Worm (Caenorhabditis elegans) whole organism, L2 larva: ENCODE data around the gene F10B5.3.

Experiments
- C34F6.9 ChIP-seq: fragments of 150-350 bp; optimal IDR thresholded peaks from 2 replicates; lab custom pipeline; 2014; ENCODE audit warnings: missing biosample characterization, missing genetic modification characterization
- R02D3.7 ChIP-seq: fragments of 150-350 bp; optimal IDR thresholded peaks from 2 replicates; lab custom pipeline; 2014; ENCODE audit warnings: missing biosample characterization, missing genetic modification characterization
- Y55F3AM.14 ChIP-seq: fragments of 200-800 bp; sonication (Bioruptor generic); optimal IDR thresholded peaks from 2 replicates; lab custom pipeline; 2018; ENCODE audit warnings: mild to moderate bottlenecking, missing genetic modification characterization, missing compliant biosample characterization
- ZK546.5 ChIP-seq: sonication (generic microtip); optimal IDR thresholded peaks from 2 replicates; lab custom pipeline; 2017; ENCODE audit warnings: missing biosample characterization, missing genetic modification characterization
- aly-2 ChIP-seq: fragments of 150-350 bp; optimal IDR thresholded peaks from 2 replicates; lab custom pipeline; 2014; ENCODE audit warnings: missing biosample characterization, missing genetic modification characterization
- blmp-1 ChIP-seq: sonication (generic microtip); optimal IDR thresholded peaks from 2 replicates; lab custom pipeline; 2017; ENCODE audit warnings: missing genetic modification characterization, mild to moderate bottlenecking, missing compliant biosample characterization, antibody characterized with exemption, moderate library complexity; ENCODE audit not compliant: insufficient read depth
- ceh-16 ChIP-seq: fragments of 150-350 bp; optimal IDR thresholded peaks from 2 replicates; lab custom pipeline; 2014; ENCODE audit warnings: missing biosample characterization, missing genetic modification characterization
- ceh-82 ChIP-seq: fragments of 150-350 bp; optimal IDR thresholded peaks from 2 replicates; lab custom pipeline; 2014; ENCODE audit warnings: missing biosample characterization, missing genetic modification characterization
- crh-2 ChIP-seq: sonication (generic microtip); optimal IDR thresholded peaks from 2 replicates; lab custom pipeline; 2017; ENCODE audit warnings: missing biosample characterization, missing genetic modification characterization
- dmd-4 ChIP-seq: sonication (generic microtip); optimal IDR thresholded peaks from 2 replicates; lab custom pipeline; 2017; ENCODE audit warnings: missing biosample characterization, missing genetic modification characterization
- egl-27 ChIP-seq: sonication (generic microtip); optimal IDR thresholded peaks from 3 replicates; lab custom pipeline; 2017; ENCODE audit warnings: missing biosample characterization, missing genetic modification reagents, missing genetic modification characterization
- elt-3 ChIP-seq: sonication (generic microtip); optimal IDR thresholded peaks from 2 replicates; lab custom pipeline; 2017; ENCODE audit warnings: missing biosample characterization, missing genetic modification characterization
- gmeb-1 ChIP-seq: fragments of 150-350 bp; optimal IDR thresholded peaks from 2 replicates; lab custom pipeline; 2014; ENCODE audit warnings: missing biosample characterization, missing genetic modification characterization
- lin-11 ChIP-seq: fragments of 150-350 bp; sonication (generic microtip); optimal IDR thresholded peaks from 2 replicates; lab custom pipeline; 2014; ENCODE audit warnings: missing biosample characterization, missing genetic modification characterization, inconsistent platforms, mixed read lengths
- lin-13 ChIP-seq: fragments of 150-350 bp; optimal IDR thresholded peaks from 2 replicates; lab custom pipeline; 2014; ENCODE audit warnings: missing biosample characterization, missing genetic modification reagents, missing genetic modification characterization
- lsy-2 ChIP-seq, 2 experiments: fragments of 150-350 bp in 1 of 2; sonication (generic microtip) in 1 of 2; optimal IDR thresholded peaks; 2 replicates each; lab custom pipeline; 2014 to 2017; ENCODE audit warnings: missing biosample characterization in 2 of 2, missing genetic modification characterization in 2 of 2
- mab-5 ChIP-seq: fragments of 150-350 bp; optimal IDR thresholded peaks from 2 replicates; lab custom pipeline; 2014; ENCODE audit warnings: missing biosample characterization, missing genetic modification characterization
- mbf-1 ChIP-seq: sonication (generic microtip); optimal IDR thresholded peaks from 2 replicates; lab custom pipeline; 2017; ENCODE audit warnings: missing biosample characterization, missing genetic modification characterization
- mdl-1 ChIP-seq, 2 experiments: fragments of 150-350 bp in 1 of 2; sonication (generic microtip) in 1 of 2; optimal IDR thresholded peaks; 2 replicates each; lab custom pipeline; 2017; ENCODE audit warnings: missing biosample characterization in 2 of 2, missing genetic modification characterization in 2 of 2
- nhr-10 ChIP-seq: sonication (generic microtip); optimal IDR thresholded peaks from 2 replicates; lab custom pipeline; 2017; ENCODE audit warnings: missing biosample characterization, missing genetic modification characterization
- nhr-11 ChIP-seq: fragments of 150-350 bp; optimal IDR thresholded peaks from 2 replicates; lab custom pipeline; 2014; ENCODE audit warnings: missing biosample characterization, missing genetic modification characterization
- nhr-12 ChIP-seq: fragments of 150-350 bp; optimal IDR thresholded peaks from 2 replicates; lab custom pipeline; 2014; ENCODE audit warnings: missing biosample characterization, missing genetic modification characterization
- nhr-129 ChIP-seq: fragments of 150-350 bp; optimal IDR thresholded peaks from 2 replicates; lab custom pipeline; 2014; ENCODE audit warnings: missing biosample characterization, missing genetic modification characterization
- nhr-21 ChIP-seq: fragments of 150-350 bp; optimal IDR thresholded peaks from 2 replicates; lab custom pipeline; 2014; ENCODE audit warnings: missing biosample characterization, missing genetic modification characterization
- nhr-23 ChIP-seq: fragments of 150-350 bp; optimal IDR thresholded peaks from 2 replicates; lab custom pipeline; 2014; ENCODE audit warnings: missing biosample characterization, missing genetic modification reagents, missing genetic modification characterization
- nhr-237 ChIP-seq: fragments of 150-350 bp; optimal IDR thresholded peaks from 2 replicates; lab custom pipeline; 2014; ENCODE audit warnings: missing biosample characterization, missing genetic modification characterization
- peb-1 ChIP-seq: fragments of 150-350 bp; optimal IDR thresholded peaks from 2 replicates; lab custom pipeline; 2014; ENCODE audit warnings: missing biosample characterization, missing genetic modification characterization
- skn-1 ChIP-seq: sonication (generic microtip); optimal IDR thresholded peaks from 2 replicates; lab custom pipeline; 2017; ENCODE audit warnings: missing biosample characterization, missing genetic modification characterization
- sma-9 ChIP-seq, 2 experiments: fragments of 150-350 bp in 1 of 2; sonication (generic microtip) in 1 of 2; optimal IDR thresholded peaks; 2 replicates each; lab custom pipeline; 2014 to 2016; ENCODE audit warnings: missing genetic modification characterization in 2 of 2, mild to moderate bottlenecking in 1 of 2, missing biosample characterization in 1 of 2, missing compliant biosample characterization in 1 of 2, missing genetic modification reagents in 1 of 2, moderate library complexity in 1 of 2
- snpc-4 ChIP-seq: fragments of 150-350 bp; optimal IDR thresholded peaks from 2 replicates; lab custom pipeline; 2014; ENCODE audit warnings: missing biosample characterization, missing genetic modification characterization
- unc-39 ChIP-seq: fragments of 150-350 bp; optimal IDR thresholded peaks from 2 replicates; lab custom pipeline; 2014; ENCODE audit warnings: missing biosample characterization, missing genetic modification characterization
- unc-55 ChIP-seq: fragments of 150-350 bp; sonication (generic microtip); optimal IDR thresholded peaks from 3 replicates; lab custom pipeline; 2014; ENCODE audit warnings: missing biosample characterization, missing genetic modification reagents, missing genetic modification characterization
- unc-62 ChIP-seq: fragments of 150-350 bp; optimal IDR thresholded peaks from 2 replicates; lab custom pipeline; 2014; ENCODE audit warnings: missing biosample characterization, missing genetic modification reagents, missing genetic modification characterization
- zag-1 ChIP-seq: fragments of 150-350 bp; optimal IDR thresholded peaks from 2 replicates; lab custom pipeline; 2014; ENCODE audit warnings: missing biosample characterization, missing genetic modification characterization
- ztf-1 ChIP-seq: fragments of 200-800 bp; sonication (Bioruptor generic); conservative IDR thresholded peaks from 2 replicates; pipeline ENCODE4 v1.3.6; 2022; ENCODE audit warnings: missing genetic modification characterization, missing compliant biosample characterization
- ztf-11 ChIP-seq: sonication (generic microtip); optimal IDR thresholded peaks from 2 replicates; lab custom pipeline; 2017; ENCODE audit warnings: missing biosample characterization, missing genetic modification characterization
- ztf-4 ChIP-seq: fragments of 150-350 bp; optimal IDR thresholded peaks from 2 replicates; lab custom pipeline; 2014; ENCODE audit warnings: missing biosample characterization, missing genetic modification characterization

Gene F10B5.3

ce11 chrII:8149930-8150329 lies at the start of gene F10B5.3:
Gene F10B5.3, minus strand, starts transcription at chrII:8150030.
- TF ChIP-seq nhr-10 (tag; lab: Kevin White, UChicago): no peak
- TF ChIP-seq R02D3.7 (tag; lab: Kevin White, UChicago): no peak
- TF ChIP-seq unc-39 (tag; lab: Kevin White, UChicago): no peak
- TF ChIP-seq blmp-1: no peak
- TF ChIP-seq mab-5 (tag; lab: Kevin White, UChicago): no peak
- no peak for TF ChIP-seq zag-1
- TF ChIP-seq nhr-237: no peak
- no peak for TF ChIP-seq ceh-82 (tag; lab: Kevin White, UChicago)
- no peak for TF ChIP-seq unc-55
- TF ChIP-seq nhr-23 (tag; lab: Kevin White, UChicago): no peak
- TF ChIP-seq dmd-4: no peak
- TF ChIP-seq peb-1 (tag; lab: Kevin White, UChicago): no peak
- TF ChIP-seq lsy-2 (tag; optimal IDR thresholded peaks at IDR 0.05; lab: Kevin White, UChicago): no peak
- TF ChIP-seq egl-27: no peak
- no peak for TF ChIP-seq nhr-21 (tag; lab: Kevin White, UChicago)
- TF ChIP-seq nhr-129 (tag; lab: Kevin White, UChicago): no peak
- TF ChIP-seq lin-13 (GFP tag; lab: Kevin White, UChicago): no peak
- TF ChIP-seq ceh-16 (tag; lab: Kevin White, UChicago): no peak

- TF ChIP-seq R02D3.7 (tag; lab: Kevin White, UChicago): no peak
- no peak for TF ChIP-seq mbf-1 (tag; lab: Kevin White, UChicago)
- TF ChIP-seq elt-3 (tag; lab: Kevin White, UChicago): no peak
- no peak for TF ChIP-seq ceh-16 (tag; lab: Kevin White, UChicago)
- TF ChIP-seq dmd-4: no peak
- TF ChIP-seq gmeb-1 (tag; lab: Kevin White, UChicago): no peak
- TF ChIP-seq, all 48 proteins: peak for 0
These were observed 48.7 kb upstream of the F10B5.3 start, which contains the start of gene qua-1 for ce11 chrII:8198503-8198902. Gene qua-1, plus strand, starts transcription at chrII:8198803.

ce11 chrII:8193922-8194321 lies 44.1 kb upstream of the F10B5.3 start:
- TF ChIP-seq skn-1 (no peak), nhr-12 (no peak), ztf-11 (tag; lab: Kevin White, UChicago) (no peak), ztf-4 (tag; lab: Kevin White, UChicago) (no peak), unc-62 (GFP tag; lab: Kevin White, UChicago) (no peak), egl-27 (no peak), lin-13 (GFP tag; lab: Kevin White, UChicago) (no peak), nhr-21 (tag; lab: Kevin White, UChicago) (no peak), snpc-4 (no peak), peb-1 (tag; lab: Kevin White, UChicago) (no peak), zag-1 (no peak), C34F6.9 (tag; lab: Kevin White, UChicago) (no peak), crh-2 (tag; lab: Kevin White, UChicago) (no peak), mbf-1 (tag; lab: Kevin White, UChicago) (no peak), blmp-1 (no peak), aly-2 (tag; lab: Kevin White, UChicago) (no peak), dmd-4 (no peak), Y55F3AM.14 (GFP tag; lab: Kevin White, UChicago) (no peak)

- TF ChIP-seq R02D3.7 (tag; lab: Kevin White, UChicago) (no peak), ZK546.5 (tag; lab: Kevin White, UChicago) (no peak), lin-11 (no peak)
These were observed 43.3 kb upstream of the F10B5.3 start, which contains the start of gene T05C12.9 for ce11 chrII:8193126-8193525. Gene T05C12.9, minus strand, starts transcription at chrII:8193226.

- TF ChIP-seq ztf-1 (GFP tag; lab: Robert Waterston, UW): no peak
- TF ChIP-seq nhr-129 (tag; lab: Kevin White, UChicago): no peak
- TF ChIP-seq R02D3.7 (tag; lab: Kevin White, UChicago): no peak
- TF ChIP-seq, all 48 proteins: peak for 0
These were observed 40.6 kb upstream of the F10B5.3 start, which contains the start of gene T05C12.8 for ce11 chrII:8190455-8190854. Gene T05C12.8, minus strand, starts transcription at chrII:8190555.

- no peak for TF ChIP-seq ztf-4 (tag; lab: Kevin White, UChicago)
- no peak for TF ChIP-seq dmd-4
- no peak for TF ChIP-seq crh-2 (tag; lab: Kevin White, UChicago)
- no peak for TF ChIP-seq ztf-11 (tag; lab: Kevin White, UChicago)
- no peak for TF ChIP-seq nhr-11 (tag; lab: Kevin White, UChicago)
- TF ChIP-seq nhr-129 (tag; lab: Kevin White, UChicago): no peak
- no peak for TF ChIP-seq sma-9 (GFP tag; optimal IDR thresholded peaks at IDR 0.05; lab: Kevin White, UChicago)
- TF ChIP-seq sma-9 (tag; optimal IDR thresholded peaks at IDR 0.05; lab: Kevin White, UChicago): no peak
- no peak for TF ChIP-seq nhr-21 (tag; lab: Kevin White, UChicago)
- no peak for TF ChIP-seq mdl-1 (tag; optimal IDR thresholded peaks at IDR 0.05; lab: Kevin White, UChicago)
- TF ChIP-seq nhr-12: no peak
- TF ChIP-seq, all 48 proteins: peak for 0
These were observed 37.7 kb upstream of the F10B5.3 start for ce11 chrII:8187516-8187915.
